Fruit fly (Drosophila melanogaster) whole organism, embryonic: ENCODE data around the gene CG17996.

Source experiments
- CG10267 ChIP-seq: fragments of 200-800 bp; sonication (Bioruptor generic); optimal IDR thresholded peaks from 2 replicates; lab custom pipeline; 2018; ENCODE audit warnings: missing biosample characterization, mild to moderate bottlenecking, missing genetic modification characterization, moderate library complexity
- CG10959 ChIP-seq: fragments of 200-800 bp; sonication (Bioruptor generic); IDR thresholded peaks from 2 replicates; pipeline ENCODE4 v1.3.6; 2022; ENCODE audit warnings: missing biosample characterization, missing genetic modification characterization
- CG11456 ChIP-seq: fragments of 200-800 bp; sonication (Bioruptor generic); IDR thresholded peaks from 3 replicates; pipeline ENCODE4 v1.3.6; 2022; ENCODE audit warnings: missing biosample characterization, missing genetic modification characterization
- CG14014 ChIP-seq: fragments of 200-800 bp; sonication (Bioruptor generic); IDR thresholded peaks from 2 replicates; pipeline ENCODE4 v1.3.6; 2022; ENCODE audit warnings: missing biosample characterization, missing genetic modification characterization
- CG14710 ChIP-seq: fragments of 200-800 bp; sonication (Bioruptor generic); optimal IDR thresholded peaks from 3 replicates; lab custom pipeline; 2019; ENCODE audit warnings: missing biosample characterization, mild to moderate bottlenecking, missing genetic modification characterization, moderate library complexity
- CG15479 ChIP-seq: fragments of 200-800 bp; sonication (Bioruptor generic); optimal IDR thresholded peaks from 3 replicates; lab custom pipeline; 2019; ENCODE audit warnings: missing biosample characterization, mild to moderate bottlenecking, missing genetic modification characterization, moderate library complexity
- CG16813 ChIP-seq: fragments of 200-800 bp; sonication (Bioruptor generic); IDR thresholded peaks from 3 replicates; pipeline ENCODE4 v1.3.6; 2022; ENCODE audit warnings: missing biosample characterization, missing genetic modification characterization; ENCODE audit not compliant: partially characterized antibody
- CG16863 ChIP-seq: fragments of 200-800 bp; sonication (Bioruptor generic); optimal IDR thresholded peaks from 3 replicates; lab custom pipeline; 2016; ENCODE audit warnings: missing biosample characterization, missing genetic modification characterization
- CG17359 ChIP-seq: fragments of 200-800 bp; sonication (Bioruptor generic); optimal IDR thresholded peaks from 3 replicates; lab custom pipeline; 2018; ENCODE audit warnings: missing biosample characterization, mild to moderate bottlenecking, missing genetic modification characterization, moderate library complexity
- CG18011 ChIP-seq: fragments of 200-800 bp; sonication (Bioruptor generic); optimal IDR thresholded peaks from 2 replicates; lab custom pipeline; 2017; ENCODE audit warnings: missing biosample characterization, missing genetic modification characterization, mild to moderate bottlenecking, moderate library complexity, missing genotype
- CG2199 ChIP-seq: fragments of 200-800 bp; sonication (Bioruptor generic); IDR thresholded peaks from 3 replicates; pipeline ENCODE4 v1.3.6; 2022; ENCODE audit warnings: missing biosample characterization, missing genetic modification characterization
- CG2712 ChIP-seq: fragments of 200-800 bp; optimal IDR thresholded peaks from 3 replicates; lab custom pipeline; 2019; ENCODE audit warnings: missing biosample characterization, mild to moderate bottlenecking, missing genetic modification characterization, moderate library complexity
- CG30403 ChIP-seq: fragments of 200-800 bp; sonication (Bioruptor generic); optimal IDR thresholded peaks from 3 replicates; lab custom pipeline; 2016; ENCODE audit warnings: missing biosample characterization, missing genetic modification characterization
- CG31388 ChIP-seq: fragments of 200-800 bp; sonication (Bioruptor generic); optimal IDR thresholded peaks from 2 replicates; lab custom pipeline; 2016; ENCODE audit warnings: missing biosample characterization, missing genetic modification characterization
- CG4360 ChIP-seq: fragments of 200-800 bp; sonication (Bioruptor generic); IDR thresholded peaks from 2 replicates; pipeline ENCODE4 v1.3.6; 2022; ENCODE audit warnings: missing biosample characterization, missing genetic modification characterization
- CG5953 ChIP-seq: fragments of 200-800 bp; sonication (Bioruptor generic); IDR thresholded peaks from 2 replicates; pipeline ENCODE4 v1.3.6; 2022; ENCODE audit warnings: missing biosample characterization, missing genetic modification characterization
- CG7271 ChIP-seq: fragments of 200-800 bp; sonication (Bioruptor generic); optimal IDR thresholded peaks from 2 replicates; lab custom pipeline; 2018; ENCODE audit warnings: missing biosample characterization, mild to moderate bottlenecking, missing genetic modification characterization, moderate library complexity
- CG7357 ChIP-seq: fragments of 200-800 bp; sonication (Bioruptor generic); IDR thresholded peaks from 3 replicates; pipeline ENCODE4 v1.3.6; 2022; ENCODE audit warnings: missing biosample characterization, missing genetic modification characterization
- CG9215 ChIP-seq: fragments of 200-800 bp; sonication (Bioruptor generic); IDR thresholded peaks from 2 replicates; pipeline ENCODE4 v1.3.6; 2022; ENCODE audit warnings: missing biosample characterization, missing genetic modification characterization
- CTCF ChIP-seq: fragments of 200-800 bp; sonication (Bioruptor generic); optimal IDR thresholded peaks from 2 replicates; lab custom pipeline; 2017; ENCODE audit warnings: missing biosample characterization, mild to moderate bottlenecking, missing genetic modification characterization, moderate library complexity
- Dll ChIP-seq: fragments of 200-800 bp; sonication (Bioruptor generic); IDR thresholded peaks from 4 replicates; pipeline ENCODE4 v1.3.6; 2022; ENCODE audit warnings: missing biosample characterization, missing genetic modification characterization; ENCODE audit not compliant: partially characterized antibody
- Drgx ChIP-seq: fragments of 200-800 bp; sonication (Bioruptor generic); IDR thresholded peaks from 2 replicates; pipeline ENCODE4 v1.3.6; 2022; ENCODE audit warnings: missing biosample characterization, missing genetic modification characterization
- ERR ChIP-seq: fragments of 200-800 bp; sonication (Bioruptor generic); optimal IDR thresholded peaks from 2 replicates; lab custom pipeline; 2016; ENCODE audit warnings: missing biosample characterization, missing genetic modification characterization
- Lpt ChIP-seq: fragments of >200 bp; optimal IDR thresholded peaks from 2 replicates; lab custom pipeline; 2018; ENCODE audit warnings: missing biosample characterization, missing genetic modification characterization
- Med ChIP-seq: fragments of 200-800 bp; sonication (Bioruptor generic); peaks from one replicate; lab custom pipeline; 2016; ENCODE audit warnings: missing biosample characterization, missing genetic modification characterization, mild to moderate bottlenecking, inconsistent platforms, moderate library complexity
- Mrtf ChIP-seq: fragments of 200-800 bp; sonication (Bioruptor generic); IDR thresholded peaks from 3 replicates; pipeline ENCODE4 v1.3.6; 2022; ENCODE audit warnings: missing biosample characterization, missing genetic modification characterization
- Nf-YB ChIP-seq: fragments of 200-800 bp; sonication (Bioruptor generic); optimal IDR thresholded peaks from 3 replicates; lab custom pipeline; 2019; ENCODE audit warnings: missing biosample characterization, mild to moderate bottlenecking, missing genetic modification characterization, moderate library complexity
- Side ChIP-seq: fragments of 200-800 bp; sonication (Bioruptor generic); optimal IDR thresholded peaks from 2 replicates; lab custom pipeline; 2016; ENCODE audit warnings: missing biosample characterization, missing genetic modification characterization
- ap ChIP-seq: fragments of 200-800 bp; sonication (Bioruptor generic); IDR thresholded peaks from 2 replicates; pipeline ENCODE4 v1.3.6; 2022; ENCODE audit warnings: missing biosample characterization, missing genetic modification characterization
- ase ChIP-seq: fragments of 200-800 bp; sonication (Bioruptor generic); IDR thresholded peaks from 3 replicates; pipeline ENCODE4 v1.3.6; 2022; ENCODE audit warnings: missing biosample characterization, missing genetic modification characterization
- bbx ChIP-seq: fragments of 200-800 bp; sonication (Bioruptor generic); IDR thresholded peaks from 2 replicates; pipeline ENCODE4 v1.3.6; 2022; ENCODE audit warnings: missing biosample characterization, missing genetic modification characterization; ENCODE audit not compliant: partially characterized antibody
- cas ChIP-seq: fragments of 200-800 bp; sonication (Bioruptor generic); IDR thresholded peaks from 2 replicates; pipeline ENCODE4 v1.3.6; 2022; ENCODE audit warnings: missing biosample characterization, missing genetic modification characterization
- chm ChIP-seq: fragments of 200-800 bp; sonication (Bioruptor generic); IDR thresholded peaks from 2 replicates; pipeline ENCODE4 v1.3.6; 2022; ENCODE audit warnings: missing biosample characterization, missing genetic modification characterization
- crp ChIP-seq, 2 experiments: fragments of 200-800 bp; sonication (Bioruptor generic); optimal IDR thresholded peaks; 2 replicates in 1 of 2; 3 replicates in 1 of 2; lab custom pipeline; 2017; ENCODE audit warnings: missing biosample characterization in 2 of 2, missing genetic modification characterization in 2 of 2, mild to moderate bottlenecking in 1 of 2, moderate library complexity in 1 of 2
- cwo ChIP-seq: fragments of 200-800 bp; sonication (Bioruptor generic); optimal IDR thresholded peaks from 3 replicates; lab custom pipeline; 2017; ENCODE audit warnings: missing biosample characterization, missing genetic modification characterization, mild to moderate bottlenecking, moderate library complexity, missing genetic modification reagents
- dati ChIP-seq: fragments of 200-800 bp; sonication (Bioruptor generic); IDR thresholded peaks from 2 replicates; pipeline ENCODE4 v1.3.6; 2022; ENCODE audit warnings: missing biosample characterization, missing genetic modification characterization
- exex ChIP-seq: fragments of 200-800 bp; sonication (Bioruptor generic); optimal IDR thresholded peaks from 4 replicates; lab custom pipeline; 2018; ENCODE audit warnings: missing biosample characterization, mild to moderate bottlenecking, missing genetic modification characterization, moderate library complexity
- fu2 ChIP-seq: fragments of 200-800 bp; sonication (Bioruptor generic); optimal IDR thresholded peaks from 2 replicates; lab custom pipeline; 2016; ENCODE audit warnings: missing biosample characterization, missing genetic modification characterization
- gem ChIP-seq: fragments of 200-800 bp; sonication (Bioruptor generic); optimal IDR thresholded peaks from 2 replicates; lab custom pipeline; 2019; ENCODE audit warnings: missing biosample characterization, mild to moderate bottlenecking, missing genetic modification characterization, moderate library complexity
- hb ChIP-seq: fragments of 200-800 bp; sonication (Bioruptor generic); IDR thresholded peaks from 3 replicates; pipeline ENCODE4 v1.3.6; 2022; ENCODE audit warnings: missing biosample characterization, missing genetic modification characterization; ENCODE audit not compliant: partially characterized antibody
- kay ChIP-seq: fragments of 200-800 bp; sonication (Bioruptor generic); optimal IDR thresholded peaks from 2 replicates; lab custom pipeline; 2016; ENCODE audit warnings: missing biosample characterization, missing genetic modification characterization
- mam ChIP-seq: fragments of 200-800 bp; sonication (Bioruptor generic); optimal IDR thresholded peaks from 3 replicates; lab custom pipeline; 2016; ENCODE audit warnings: missing biosample characterization, missing genetic modification characterization
- odd ChIP-seq: fragments of 200-800 bp; sonication (Bioruptor generic); optimal IDR thresholded peaks from 2 replicates; lab custom pipeline; 2017; ENCODE audit warnings: missing biosample characterization, mild to moderate bottlenecking, missing genetic modification characterization
- p53 ChIP-seq: fragments of 200-800 bp; sonication (Bioruptor generic); optimal IDR thresholded peaks from 2 replicates; lab custom pipeline; 2016; ENCODE audit warnings: missing biosample characterization, missing genetic modification characterization
- row ChIP-seq: fragments of 200-800 bp; sonication (Bioruptor generic); IDR thresholded peaks from 3 replicates; pipeline ENCODE4 v1.3.6; 2022; ENCODE audit warnings: missing biosample characterization, missing genetic modification characterization
- schlank ChIP-seq: fragments of 200-800 bp; sonication (Bioruptor generic); optimal IDR thresholded peaks from 2 replicates; lab custom pipeline; 2018; ENCODE audit warnings: missing biosample characterization, mild to moderate bottlenecking, missing genetic modification characterization
- sens ChIP-seq: fragments of 200-800 bp; sonication (Bioruptor generic); peaks from one replicate; lab custom pipeline; 2016; ENCODE audit warnings: missing biosample characterization, missing genetic modification characterization
- sim ChIP-seq: fragments of 200-800 bp; sonication (Bioruptor generic); IDR thresholded peaks from 2 replicates; pipeline ENCODE4 v1.3.6; 2022; ENCODE audit warnings: missing biosample characterization, missing genetic modification characterization
- slou ChIP-seq: fragments of 200-800 bp; sonication (Bioruptor generic); optimal IDR thresholded peaks from 3 replicates; lab custom pipeline; 2016; ENCODE audit warnings: missing biosample characterization, missing genetic modification characterization
- tna ChIP-seq: fragments of 200-800 bp; sonication (Bioruptor generic); IDR thresholded peaks from 2 replicates; pipeline ENCODE4 v1.3.6; 2022; ENCODE audit warnings: missing biosample characterization, missing genetic modification characterization; ENCODE audit not compliant: partially characterized antibody
- tup ChIP-seq: fragments of 200-800 bp; sonication (Bioruptor generic); optimal IDR thresholded peaks from 2 replicates; lab custom pipeline; 2016; ENCODE audit warnings: missing biosample characterization, mild to moderate bottlenecking, missing genetic modification characterization, moderate library complexity

The CG17996 gene

dm6 chr2L:16684908-16685611, 45.8 kb downstream of the CG17996 start (continued):
- TF ChIP-seq CG14014 (GFP tag; lab: Robert Waterston, UW) = no peak; the same call in 1 of the 2 replicates
- TF ChIP-seq row (GFP tag; lab: Robert Waterston, UW) = no peak; the same call in 2 of the 3 replicates
- TF ChIP-seq mam = no peak
- no peak for TF ChIP-seq cas (GFP tag; lab: Robert Waterston, UW)
- no peak; the same call in 1 of the 2 replicates for TF ChIP-seq chm
- no peak for TF ChIP-seq p53 (GFP tag; lab: Kevin White, UChicago)
- TF ChIP-seq cwo (GFP tag; lab: Kevin White, UChicago) = peak; percentile 75
- peak; percentile 26 for TF ChIP-seq Drgx (GFP tag; lab: Robert Waterston, UW)
- TF ChIP-seq gem (tag; lab: Kevin White, UChicago) = peak; percentile 87
- no peak for TF ChIP-seq Dll (GFP tag; lab: Robert Waterston, UW)
- TF ChIP-seq dati = no peak
- TF ChIP-seq tup = no peak
- TF ChIP-seq CG7357 = no peak
- TF ChIP-seq Mrtf = no peak
- TF ChIP-seq fu2 (GFP tag; lab: Kevin White, UChicago) = no peak
- no peak for TF ChIP-seq schlank (tag; lab: Kevin White, UChicago)
- TF ChIP-seq CG31388 (GFP tag; lab: Kevin White, UChicago) = no peak
- no peak for TF ChIP-seq CTCF
- no peak for TF ChIP-seq CG4360 (GFP tag; lab: Robert Waterston, UW)
- TF ChIP-seq CG5953 = no peak
- TF ChIP-seq CG30403 = peak; percentile 69
- TF ChIP-seq crp (GFP tag; optimal IDR thresholded peaks at IDR 0.05; lab: Kevin White, UChicago) = no peak
- TF ChIP-seq sens (GFP tag; lab: Kevin White, UChicago) = peak; percentile 17
- TF ChIP-seq Med (GFP tag; lab: Kevin White, UChicago) = peak; percentile 56
- TF ChIP-seq sim = no peak
- no peak for TF ChIP-seq bbx (GFP tag; lab: Robert Waterston, UW)
- no peak for TF ChIP-seq Side
- TF ChIP-seq CG2199 (GFP tag; lab: Robert Waterston, UW) = peak; percentile 66; the same call in 2 of the 3 replicates
- TF ChIP-seq CG10267 (tag; lab: Kevin White, UChicago) = peak; percentile 64
- no peak for TF ChIP-seq CG16813 (GFP tag; lab: Robert Waterston, UW)
- TF ChIP-seq CG7271 (tag; lab: Kevin White, UChicago) = no peak
- no peak for TF ChIP-seq CG11456
- TF ChIP-seq exex (tag; lab: Kevin White, UChicago) = no peak
- peak; percentile 15 for TF ChIP-seq kay
- no peak for TF ChIP-seq CG15479 (GFP tag; lab: Kevin White, UChicago)
- TF ChIP-seq slou (GFP tag; lab: Kevin White, UChicago) = no peak
- TF ChIP-seq hb (GFP tag; lab: Robert Waterston, UW) = no peak
- peak; percentile 57 for TF ChIP-seq odd
- TF ChIP-seq CG9215 (GFP tag; lab: Robert Waterston, UW) = no peak
- peak; percentile 67 for TF ChIP-seq CG2712 (tag; lab: Kevin White, UChicago)
- no peak for TF ChIP-seq Lpt (GFP tag; lab: Kevin White, UChicago)
- no peak for TF ChIP-seq ase
- TF ChIP-seq CG14710 = peak; percentile 64
- TF ChIP-seq CG18011 (GFP tag; lab: Kevin White, UChicago) = no peak
- TF ChIP-seq tna = no peak
- TF ChIP-seq Nf-YB = peak; percentile 60
- no peak for TF ChIP-seq CG16863 (GFP tag; lab: Kevin White, UChicago)
- peak; percentile 33 for TF ChIP-seq CG17359
- no peak for TF ChIP-seq ap (GFP tag; lab: Robert Waterston, UW)
- TF ChIP-seq CG10959 = no peak
- no peak for TF ChIP-seq ERR (GFP tag; lab: Kevin White, UChicago)
